Fruit fly (Drosophila melanogaster) whole organism, adult: Measurements from ENCODE around the gene Ucp4A.

Source experiments
- CG11617 ChIP-seq: fragments of 200-800 bp; sonication (Bioruptor generic); optimal IDR thresholded peaks from 2 replicates; lab custom pipeline; 2017; ENCODE audit warnings: mild to moderate bottlenecking, missing biosample characterization, missing genetic modification reagents, missing genetic modification characterization
- CG33017 ChIP-seq: fragments of 200-800 bp; sonication (Bioruptor generic); optimal IDR thresholded peaks from 2 replicates; lab custom pipeline; 2018; ENCODE audit warnings: missing biosample characterization, mild to moderate bottlenecking, missing genetic modification characterization, moderate library complexity
- CG7045 ChIP-seq: fragments of 200-800 bp; sonication (Bioruptor generic); optimal IDR thresholded peaks from 2 replicates; lab custom pipeline; 2017; ENCODE audit warnings: missing biosample characterization, mild to moderate bottlenecking, missing genetic modification characterization
- CG7101 ChIP-seq: fragments of 200-800 bp; sonication (Bioruptor generic); optimal IDR thresholded peaks from 2 replicates; lab custom pipeline; 2018; ENCODE audit warnings: missing biosample characterization, mild to moderate bottlenecking, missing genetic modification characterization, moderate library complexity
- Clk ChIP-seq: fragments of 200-800 bp; sonication (Bioruptor generic); optimal IDR thresholded peaks from 2 replicates; lab custom pipeline; 2017; ENCODE audit warnings: missing biosample characterization, missing genetic modification characterization
- Crg-1 ChIP-seq: fragments of 200-800 bp; sonication (Bioruptor generic); optimal IDR thresholded peaks from 2 replicates; lab custom pipeline; 2016; ENCODE audit warnings: missing biosample characterization, missing genetic modification characterization
- Hr96 ChIP-seq: fragments of 200-800 bp; sonication (Bioruptor generic); optimal IDR thresholded peaks from 2 replicates; lab custom pipeline; 2016; ENCODE audit warnings: missing biosample characterization, missing genetic modification characterization
- Mnt ChIP-seq: fragments of 200-800 bp; sonication (Bioruptor generic); optimal IDR thresholded peaks from 2 replicates; lab custom pipeline; 2016; ENCODE audit warnings: missing biosample characterization, mild to moderate bottlenecking, missing genetic modification characterization
- bab1 ChIP-seq: fragments of 200-800 bp; sonication (Bioruptor generic); optimal IDR thresholded peaks from 3 replicates; lab custom pipeline; 2019; ENCODE audit warnings: missing biosample characterization, mild to moderate bottlenecking, missing genetic modification characterization, moderate library complexity
- kay ChIP-seq: fragments of 200-800 bp; sonication (Bioruptor generic); peaks from one replicate; lab custom pipeline; 2016; ENCODE audit warnings: missing biosample characterization, missing genetic modification characterization, borderline replicate concordance
- ovo ChIP-seq: fragments of 200-800 bp; sonication (Bioruptor generic); optimal IDR thresholded peaks from 2 replicates; lab custom pipeline; 2016; ENCODE audit warnings: missing biosample characterization, missing genetic modification characterization

- TF ChIP-seq CG7045 (GFP tag; lab: Kevin White, UChicago), result no peak
- no peak for TF ChIP-seq bab1 (GFP tag; lab: Kevin White, UChicago)
- no peak for TF ChIP-seq ovo (GFP tag; lab: Kevin White, UChicago)
- TF ChIP-seq Hr96 (GFP tag; lab: Kevin White, UChicago), result no peak
- no peak for TF ChIP-seq Clk (GFP tag; lab: Kevin White, UChicago)
- TF ChIP-seq kay (GFP tag; lab: Kevin White, UChicago), result no peak
- no peak for TF ChIP-seq CG33017
- TF ChIP-seq CG7101 (tag; lab: Kevin White, UChicago), result no peak
- TF ChIP-seq Mnt (GFP tag; lab: Kevin White, UChicago), result no peak
- no peak for TF ChIP-seq CG11617 (GFP tag; lab: Kevin White, UChicago)
- no peak for TF ChIP-seq Crg-1 (GFP tag; lab: Kevin White, UChicago)
Observed at dm6 chrX:17830211-17830616, 14.5 kb upstream of the Ucp4A start.
